Fruit fly (Drosophila melanogaster) whole organism, wandering third instar larva: ENCODE results near the gene CG32036.

Experiments used
- CG32264 ChIP-seq: fragments of 200-800 bp; sonication (Bioruptor generic); optimal IDR thresholded peaks from 2 replicates; lab custom pipeline; 2016; ENCODE audit warnings: missing biosample characterization, missing genetic modification characterization
- CG9705 ChIP-seq: fragments of 200-800 bp; sonication (Bioruptor generic); optimal IDR thresholded peaks from 2 replicates; lab custom pipeline; 2018; ENCODE audit warnings: missing biosample characterization, mild to moderate bottlenecking, missing genetic modification characterization
- CrebA ChIP-seq: fragments of 200-800 bp; sonication (Bioruptor generic); optimal IDR thresholded peaks from 2 replicates; lab custom pipeline; 2016; ENCODE audit warnings: missing biosample characterization, mild to moderate bottlenecking, missing genetic modification characterization, borderline replicate concordance
- GATAd ChIP-seq: sonication (Bioruptor generic); optimal IDR thresholded peaks from 2 replicates; lab custom pipeline; 2016; ENCODE audit warnings: missing biosample characterization, missing genetic modification characterization
- HLH106 ChIP-seq: fragments of 200-800 bp; optimal IDR thresholded peaks from 3 replicates; lab custom pipeline; 2019; ENCODE audit warnings: missing biosample characterization, mild to moderate bottlenecking, missing genetic modification characterization, moderate library complexity
- Hnf4 ChIP-seq: fragments of 200-800 bp; sonication (Bioruptor generic); optimal IDR thresholded peaks from 2 replicates; lab custom pipeline; 2016; ENCODE audit warnings: missing biosample characterization, mild to moderate bottlenecking, missing genetic modification characterization
- Hr78 ChIP-seq: fragments of >200 bp; optimal IDR thresholded peaks from 2 replicates; lab custom pipeline; 2017; ENCODE audit warnings: missing biosample characterization, missing genetic modification characterization
- Jra ChIP-seq: sonication (Bioruptor generic); optimal IDR thresholded peaks from 2 replicates; lab custom pipeline; 2016; ENCODE audit warnings: missing biosample characterization, missing genetic modification characterization
- Myc ChIP-seq: fragments of >200 bp; optimal IDR thresholded peaks from 2 replicates; lab custom pipeline; 2017
- OdsH ChIP-seq: fragments of 200-800 bp; sonication (Bioruptor generic); optimal IDR thresholded peaks from 2 replicates; lab custom pipeline; 2016; ENCODE audit warnings: missing biosample characterization, mild to moderate bottlenecking, missing genetic modification characterization
- Rel ChIP-seq, 2 experiments: fragments of 200-800 bp; sonication (Bioruptor generic) in 1 of 2; optimal IDR thresholded peaks; 2 replicates in 1 of 2; 3 replicates in 1 of 2; lab custom pipeline; 2016 to 2019; ENCODE audit warnings: mild to moderate bottlenecking in 2 of 2, missing biosample characterization in 2 of 2, missing genetic modification characterization in 2 of 2, moderate library complexity in 1 of 2
- Sp1 ChIP-seq: fragments of 200-800 bp; sonication (Bioruptor generic); optimal IDR thresholded peaks from 3 replicates; lab custom pipeline; 2019; ENCODE audit warnings: missing biosample characterization, mild to moderate bottlenecking, missing genetic modification characterization, moderate library complexity
- br ChIP-seq: fragments of 200-800 bp; sonication (Bioruptor generic); optimal IDR thresholded peaks from 2 replicates; lab custom pipeline; 2016; ENCODE audit warnings: missing biosample characterization, missing genetic modification characterization
- brk ChIP-seq: fragments of 200-800 bp; sonication (Bioruptor generic); optimal IDR thresholded peaks from 2 replicates; lab custom pipeline; 2016; ENCODE audit warnings: missing biosample characterization, mild to moderate bottlenecking, missing genetic modification characterization
- dl ChIP-seq, 2 experiments: fragments of 175-275, 200-275 bp in 1 of 2; fragments of 200-275 bp in 1 of 2; sonication (Bioruptor generic); optimal IDR thresholded peaks; lab custom pipeline; 2018; ENCODE audit warnings: mild to moderate bottlenecking in 2 of 2, missing biosample characterization in 2 of 2, missing genetic modification characterization in 2 of 2, moderate library complexity in 2 of 2; ENCODE audit not compliant: partially characterized antibody in 2 of 2, insufficient read depth in 1 of 2
- dmrt93B ChIP-seq: fragments of 200-800 bp; sonication (Bioruptor generic); optimal IDR thresholded peaks from 2 replicates; lab custom pipeline; 2018; ENCODE audit warnings: missing biosample characterization, mild to moderate bottlenecking, missing genetic modification characterization
- dsf ChIP-seq: sonication (Bioruptor generic); optimal IDR thresholded peaks from 2 replicates; lab custom pipeline; 2016; ENCODE audit warnings: missing biosample characterization, missing genetic modification characterization, borderline replicate concordance
- ey ChIP-seq: fragments of 200-800 bp; sonication (Bioruptor generic); optimal IDR thresholded peaks from 2 replicates; lab custom pipeline; 2016; ENCODE audit warnings: missing biosample characterization, missing genetic modification characterization
- foxo ChIP-seq, 2 experiments: fragments of 200-800 bp; sonication (Bioruptor generic); optimal IDR thresholded peaks; 2 replicates in 1 of 2; 3 replicates in 1 of 2; lab custom pipeline; 2016 to 2017; ENCODE audit warnings: missing biosample characterization in 2 of 2, missing genetic modification characterization in 2 of 2
- fru ChIP-seq: fragments of 200-800 bp; sonication (Bioruptor generic); optimal IDR thresholded peaks from 3 replicates; lab custom pipeline; 2016; ENCODE audit warnings: missing biosample characterization, mild to moderate bottlenecking, missing genetic modification characterization
- h ChIP-seq: fragments of 200-800 bp; sonication (Bioruptor generic); optimal IDR thresholded peaks from 3 replicates; lab custom pipeline; 2016; ENCODE audit warnings: missing biosample characterization, mild to moderate bottlenecking, missing genetic modification characterization
- pan ChIP-seq: fragments of >200 bp; optimal IDR thresholded peaks from 2 replicates; lab custom pipeline; 2017
- psq ChIP-seq: fragments of 200-800 bp; sonication (Bioruptor generic); optimal IDR thresholded peaks from 3 replicates; lab custom pipeline; 2017; ENCODE audit warnings: missing biosample characterization, mild to moderate bottlenecking, missing genetic modification characterization, moderate library complexity
- rgr ChIP-seq: fragments of 200-800 bp; sonication (Bioruptor generic); optimal IDR thresholded peaks from 3 replicates; lab custom pipeline; 2016; ENCODE audit warnings: missing biosample characterization, mild to moderate bottlenecking, missing genetic modification characterization
- sage ChIP-seq: fragments of 200-800 bp; sonication (Bioruptor generic); optimal IDR thresholded peaks from 2 replicates; lab custom pipeline; 2016; ENCODE audit warnings: missing biosample characterization, mild to moderate bottlenecking, missing genetic modification characterization
- sv ChIP-seq: fragments of 200-800 bp; sonication (Bioruptor generic); optimal IDR thresholded peaks from 3 replicates; lab custom pipeline; 2016; ENCODE audit warnings: missing biosample characterization, missing genetic modification characterization
- tai ChIP-seq: sonication (Bioruptor generic); optimal IDR thresholded peaks from 2 replicates; lab custom pipeline; 2016; ENCODE audit warnings: missing biosample characterization, missing genetic modification characterization
- usp ChIP-seq: fragments of >200 bp; optimal IDR thresholded peaks from 2 replicates; lab custom pipeline; 2017; ENCODE audit warnings: missing biosample characterization, missing genetic modification characterization
- woc ChIP-seq: sonication (Bioruptor generic); optimal IDR thresholded peaks from 2 replicates; lab custom pipeline; 2016; ENCODE audit warnings: missing biosample characterization, mild to moderate bottlenecking, missing genetic modification characterization

Gene CG32036

dm6 chr3L:9455819-9456388, 33.1 kb downstream of the CG32036 start, which contains the start of the genes phol and CG3552:
TSS of gene phol (minus strand) at chr3L:9456281.
TSS of gene CG3552 (plus strand) at chr3L:9456318.
- TF ChIP-seq h (GFP tag; lab: Kevin White, UChicago): no peak
- TF ChIP-seq sv (GFP tag; lab: Kevin White, UChicago): no peak
- no peak for TF ChIP-seq Rel (GFP tag; optimal IDR thresholded peaks at IDR 0.05; lab: Kevin White, UChicago)
- peak; percentile 90 for TF ChIP-seq Rel (tag; optimal IDR thresholded peaks at IDR 0.05; lab: Kevin White, UChicago)
- TF ChIP-seq Sp1: peak; percentile 26
- TF ChIP-seq tai (GFP tag; lab: Kevin White, UChicago): no peak
- TF ChIP-seq usp: no peak
- no peak for TF ChIP-seq CrebA
- peak in 1 of 2 experiments; percentile 3 for TF ChIP-seq foxo (GFP tag; optimal IDR thresholded peaks at IDR 0.05; lab: Kevin White, UChicago)
- TF ChIP-seq Myc (lab: Kevin White, UChicago): peak; percentile 9
- TF ChIP-seq OdsH (GFP tag; lab: Kevin White, UChicago): no peak
- TF ChIP-seq HLH106 (tag; lab: Kevin White, UChicago): peak; percentile 2
- peak; percentile 7 for TF ChIP-seq rgr (GFP tag; lab: Kevin White, UChicago)

- TF ChIP-seq psq (GFP tag; lab: Kevin White, UChicago) (no peak), h (GFP tag; lab: Kevin White, UChicago) (peak; percentile 17)
Measured at dm6 chr3L:9452422-9452821, 36.6 kb downstream of the CG32036 start.

dm6 chr3L:9451522-9452118, 37.4 kb downstream of the CG32036 start, which contains the start of the genes CG3448 and ghi:
TSS of gene CG3448 (minus strand) at chr3L:9451572.
TSS of gene ghi (plus strand) at chr3L:9451876.
- TF ChIP-seq GATAd (no peak), br (GFP tag; lab: Kevin White, UChicago) (peak; percentile 69), CG32264 (GFP tag; lab: Kevin White, UChicago) (peak; percentile 23), sage (GFP tag; lab: Kevin White, UChicago) (peak; percentile 75), Hnf4 (GFP tag; lab: Kevin White, UChicago) (peak; percentile 71), h (GFP tag; lab: Kevin White, UChicago) (peak; percentile 84), brk (no peak), woc (GFP tag; lab: Kevin White, UChicago) (peak; percentile 69), fru (peak; percentile 83), ey (peak; percentile 43), sv (GFP tag; lab: Kevin White, UChicago) (peak; percentile 4), OdsH (GFP tag; lab: Kevin White, UChicago) (peak; percentile 6), rgr (GFP tag; lab: Kevin White, UChicago) (peak; percentile 67), Jra (GFP tag; lab: Kevin White, UChicago) (peak; percentile 58), dsf (GFP tag; lab: Kevin White, UChicago) (peak; percentile 32), dmrt93B (GFP tag; lab: Kevin White, UChicago) (no peak), Myc (lab: Kevin White, UChicago) (peak; percentile 15), psq (GFP tag; lab: Kevin White, UChicago) (peak; percentile 42), pan (lab: Kevin White, UChicago) (no peak), Sp1 (peak; percentile 76), CG9705 (peak; percentile 69), Rel (GFP tag; optimal IDR thresholded peaks at IDR 0.05; lab: Kevin White, UChicago) (no peak), Rel (tag; optimal IDR thresholded peaks at IDR 0.05; lab: Kevin White, UChicago) (peak; percentile 76), HLH106 (tag; lab: Kevin White, UChicago) (peak; percentile 78), dl (GFP tag; optimal IDR thresholded peaks at IDR 0.05; lab: Kevin White, UChicago; ENCODE audit: insufficient read depth in 1 of 2, partially characterized antibody in 2 of 2) (no peak), foxo (GFP tag; optimal IDR thresholded peaks at IDR 0.05; lab: Kevin White, UChicago) (peak in 1 of 2 experiments; percentile 80)

- TF ChIP-seq Hnf4 (GFP tag; lab: Kevin White, UChicago): peak; percentile 16
- no peak for TF ChIP-seq tai (GFP tag; lab: Kevin White, UChicago)
- peak; percentile 25 for TF ChIP-seq br (GFP tag; lab: Kevin White, UChicago)
- TF ChIP-seq Myc (lab: Kevin White, UChicago): no peak
- TF ChIP-seq Sp1: no peak
- no peak for TF ChIP-seq Hr78 (GFP tag; lab: Kevin White, UChicago)
- no peak for TF ChIP-seq GATAd
- TF ChIP-seq dl (GFP tag; optimal IDR thresholded peaks at IDR 0.05; lab: Kevin White, UChicago; ENCODE audit: insufficient read depth in 1 of 2, partially characterized antibody in 2 of 2): no peak
- peak; percentile 62 for TF ChIP-seq psq (GFP tag; lab: Kevin White, UChicago)
- peak; percentile 49 for TF ChIP-seq fru
- TF ChIP-seq ey: peak; percentile 26
- TF ChIP-seq pan (lab: Kevin White, UChicago): no peak
- TF ChIP-seq foxo (GFP tag; optimal IDR thresholded peaks at IDR 0.05; lab: Kevin White, UChicago): peak; percentile 12 to 61
- peak; percentile 45 for TF ChIP-seq h (GFP tag; lab: Kevin White, UChicago)
Measured at dm6 chr3L:9447239-9447777, 41.7 kb downstream of the CG32036 start.
